Comparison of ENCODE assay signal across 2 worm cellular contexts in genomic region chrX:8926865-8927264, ce11.
TF ChIP-seq lines count a peak whose summit lies in the region.

No protein-coding gene starts in this region.

TF ChIP-seq in whole organism, L1 larva, 84 proteins besides CTCF, POLR2A, EP300 and RAD21:
- TF ChIP-seq ceh-8 (GFP tag; optimal IDR thresholded peaks at IDR 0.05; lab: Kevin White, UChicago): peak; percentile 68
- TF ChIP-seq egl-27 (tag; optimal IDR thresholded peaks at IDR 0.05; lab: Kevin White, UChicago): no peak
- peak; percentile 8 for TF ChIP-seq lin-14 (GFP tag; optimal IDR thresholded peaks at IDR 0.05; lab: Kevin White, UChicago)

TF ChIP-seq in whole organism, L4 larva, 104 proteins besides CTCF, POLR2A, EP300 and RAD21:
- TF ChIP-seq aha-1 (tag; lab: Kevin White, UChicago): peak; percentile 52
- TF ChIP-seq egl-43 (GFP tag; IDR thresholded peaks at IDR 0.05; lab: Robert Waterston, UW): no peak
- TF ChIP-seq zfp-3 (GFP tag; conservative IDR thresholded peaks at IDR 0.05; lab: Robert Waterston, UW): no peak

Comparison
In these comparisons a context has a peak if more than half of its experiments do, and no peak if none do; other contexts are left out.
1. Of the 29 proteins assayed by ChIP-seq in both whole organism, L4 larva and whole organism, L1 larva: peak only in whole organism, L4 larva: aha-1; only in whole organism, L1 larva: none; in both: none; in neither: 28.